Worm (Caenorhabditis elegans) whole organism, early embryonic: ENCODE results near the gene nhr-166.

Source experiments
- B0310.2 ChIP-seq: sonication (generic microtip); optimal IDR thresholded peaks from 2 replicates; lab custom pipeline; 2016; ENCODE audit warnings: mild to moderate bottlenecking, missing genetic modification characterization, missing compliant biosample characterization
- F13C5.2 ChIP-seq: sonication (generic microtip); optimal IDR thresholded peaks from 2 replicates; lab custom pipeline; 2017; ENCODE audit warnings: mild to moderate bottlenecking, missing genetic modification characterization, inconsistent platforms, missing compliant biosample characterization
- aly-1 ChIP-seq: sonication (generic microtip); optimal IDR thresholded peaks from 2 replicates; lab custom pipeline; 2016; ENCODE audit warnings: missing genetic modification characterization, missing compliant biosample characterization
- ama-1 ChIP-seq: fragments of 150-350 bp; optimal IDR thresholded peaks from 2 replicates; lab custom pipeline; 2014
- ceh-13 ChIP-seq: fragments of 200-800 bp; sonication (Bioruptor generic); optimal IDR thresholded peaks from 2 replicates; lab custom pipeline; 2018; ENCODE audit warnings: mild to moderate bottlenecking, missing genetic modification characterization, missing compliant biosample characterization
- ceh-36 ChIP-seq: sonication (generic microtip); optimal IDR thresholded peaks from 2 replicates; lab custom pipeline; 2016; ENCODE audit warnings: missing genetic modification characterization, inconsistent platforms, missing compliant biosample characterization
- ets-7 ChIP-seq: sonication (generic microtip); optimal IDR thresholded peaks from 2 replicates; lab custom pipeline; 2016; ENCODE audit warnings: missing genotype, missing genetic modification characterization, missing compliant biosample characterization
- flt-1 ChIP-seq: fragments of 200-800 bp; sonication (Bioruptor generic); IDR thresholded peaks from 2 replicates; pipeline ENCODE4 v1.3.6; 2022; ENCODE audit warnings: missing genetic modification characterization, missing compliant biosample characterization
- hmbx-1 ChIP-seq: sonication (generic microtip); optimal IDR thresholded peaks from 2 replicates; lab custom pipeline; 2016; ENCODE audit warnings: mild to moderate bottlenecking, missing genetic modification characterization, missing compliant biosample characterization
- hmg-4 ChIP-seq: fragments of 200-800 bp; sonication (Bioruptor generic); optimal IDR thresholded peaks from 2 replicates; lab custom pipeline; 2018; ENCODE audit warnings: mild to moderate bottlenecking, missing genetic modification characterization, missing compliant biosample characterization
- hnd-1 ChIP-seq: sonication (generic microtip); optimal IDR thresholded peaks from 2 replicates; lab custom pipeline; 2016; ENCODE audit warnings: missing genetic modification characterization, missing compliant biosample characterization
- pes-1 ChIP-seq: fragments of 200-800 bp; sonication (Bioruptor generic); IDR thresholded peaks from 2 replicates; pipeline ENCODE4 v1.3.6; 2022; ENCODE audit warnings: missing genetic modification reagents, missing genetic modification characterization, missing compliant biosample characterization
- scrt-1 ChIP-seq: fragments of 200-800 bp; sonication (Bioruptor generic); IDR thresholded peaks from 2 replicates; pipeline ENCODE4 v1.3.6; 2022; ENCODE audit warnings: missing genetic modification characterization, missing compliant biosample characterization
- sea-1 ChIP-seq: fragments of 200-800 bp; sonication (Bioruptor generic); conservative IDR thresholded peaks from 2 replicates; pipeline ENCODE4 v1.3.6; 2022; ENCODE audit warnings: missing genetic modification characterization, missing compliant biosample characterization
- tbx-11 ChIP-seq: fragments of 200-800 bp; sonication (Bioruptor generic); IDR thresholded peaks from 2 replicates; pipeline ENCODE4 v1.3.6; 2022; ENCODE audit warnings: missing genetic modification characterization, missing compliant biosample characterization
- tbx-37 ChIP-seq: fragments of 200-800 bp; sonication (Bioruptor generic); conservative IDR thresholded peaks from 2 replicates; pipeline ENCODE4 v1.3.6; 2022; ENCODE audit warnings: missing genetic modification reagents, missing genetic modification characterization, missing compliant biosample characterization
- tra-4 ChIP-seq: sonication (generic microtip); optimal IDR thresholded peaks from 2 replicates; lab custom pipeline; 2017; ENCODE audit warnings: missing genetic modification characterization, missing compliant biosample characterization

The nhr-166 gene

DNA sequence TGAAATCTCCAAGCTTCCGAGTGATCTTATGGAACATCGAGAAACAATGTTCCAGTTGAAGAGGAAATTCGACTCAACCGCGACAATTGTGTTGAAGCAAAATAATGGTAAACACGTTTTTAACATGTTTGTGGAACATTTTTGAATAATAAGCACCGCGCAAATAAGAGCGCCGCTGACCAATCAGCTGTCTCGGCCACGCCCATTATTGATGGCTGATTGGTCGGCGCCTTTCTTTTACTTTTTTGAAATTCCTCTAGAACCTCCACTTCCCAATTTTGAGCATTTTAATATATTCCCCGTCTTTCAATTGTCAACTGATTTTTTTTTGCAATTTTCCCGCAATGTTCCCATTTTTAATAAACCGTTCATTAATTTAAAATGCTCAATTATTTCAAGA lies 28.1 kb downstream of the nhr-166 start:
- TF ChIP-seq scrt-1 (GFP tag; lab: Robert Waterston, UW): no peak
- TF ChIP-seq F13C5.2 (tag; lab: Kevin White, UChicago): no peak
- no peak for TF ChIP-seq hmbx-1
- no peak for TF ChIP-seq ets-7
- no peak for TF ChIP-seq ceh-13 (GFP tag; lab: Kevin White, UChicago)
- no peak for TF ChIP-seq ama-1
- no peak for TF ChIP-seq ceh-36

- no peak for TF ChIP-seq ets-7
- TF ChIP-seq sea-1 (GFP tag; lab: Robert Waterston, UW): no peak
- TF ChIP-seq hmg-4: no peak
- no peak for TF ChIP-seq tra-4
Observed at ce11 chrII:3909301-3909700, 29.3 kb downstream of the nhr-166 start.

DNA sequence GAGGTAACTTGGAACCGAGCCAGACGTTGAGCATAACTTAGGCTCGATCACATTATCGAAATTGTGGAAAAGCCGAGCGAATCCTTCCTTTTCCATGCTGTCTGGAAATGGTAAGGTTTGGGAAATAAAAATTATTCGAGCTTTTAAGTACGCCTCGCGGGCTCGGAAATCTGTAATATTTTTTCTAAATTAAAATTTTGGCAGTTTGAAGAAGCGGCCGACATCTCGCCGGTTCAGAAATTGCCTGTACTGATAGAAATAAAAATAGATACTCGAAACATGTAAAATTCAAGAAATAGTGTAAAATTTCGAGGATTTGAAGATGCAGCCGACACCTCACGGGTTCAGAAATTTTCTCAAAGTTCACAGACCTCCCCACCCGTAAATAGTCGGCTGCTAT lies 30.7 kb downstream of the nhr-166 start, which contains the start of gene bcmo-2:
TSS of gene bcmo-2 (minus strand) at position 101 of the 400 bp plus-strand sequence.
- TF ChIP-seq hmg-4: no peak
- no peak for TF ChIP-seq tra-4
- TF ChIP-seq ama-1: no peak
- no peak for TF ChIP-seq sea-1 (GFP tag; lab: Robert Waterston, UW)
- no peak for TF ChIP-seq ets-7
- TF ChIP-seq hnd-1: no peak
- no peak for TF ChIP-seq aly-1 (tag; lab: Kevin White, UChicago)

ce11 chrII:3911284-3911683 lies 31.2 kb downstream of the nhr-166 start:
- TF ChIP-seq pes-1 (GFP tag; lab: Robert Waterston, UW): no peak
- no peak for TF ChIP-seq flt-1 (GFP tag; lab: Robert Waterston, UW)
- TF ChIP-seq ets-7: no peak
- no peak for TF ChIP-seq scrt-1 (GFP tag; lab: Robert Waterston, UW)
- no peak for TF ChIP-seq ama-1
- no peak for TF ChIP-seq B0310.2
- TF ChIP-seq tra-4: no peak
- TF ChIP-seq aly-1 (tag; lab: Kevin White, UChicago): no peak
- no peak for TF ChIP-seq hnd-1
- no peak for TF ChIP-seq ceh-36
- no peak for TF ChIP-seq tbx-11 (GFP tag; lab: Robert Waterston, UW)
- TF ChIP-seq sea-1 (GFP tag; lab: Robert Waterston, UW): no peak
- TF ChIP-seq tbx-37 (GFP tag; lab: Robert Waterston, UW): no peak
- TF ChIP-seq hmg-4: no peak
- TF ChIP-seq ceh-13 (GFP tag; lab: Kevin White, UChicago): no peak
- no peak for TF ChIP-seq hmbx-1
- no peak for TF ChIP-seq F13C5.2 (tag; lab: Kevin White, UChicago)

- TF ChIP-seq scrt-1 (GFP tag; lab: Robert Waterston, UW): no peak
- TF ChIP-seq ets-7: no peak
- TF ChIP-seq B0310.2: no peak
- no peak for TF ChIP-seq sea-1 (GFP tag; lab: Robert Waterston, UW)
- TF ChIP-seq ceh-36: no peak
- TF ChIP-seq tbx-11 (GFP tag; lab: Robert Waterston, UW): no peak
- TF ChIP-seq hnd-1: no peak
- no peak for TF ChIP-seq tbx-37 (GFP tag; lab: Robert Waterston, UW)
- TF ChIP-seq aly-1 (tag; lab: Kevin White, UChicago): no peak
- no peak for TF ChIP-seq pes-1 (GFP tag; lab: Robert Waterston, UW)
- no peak for TF ChIP-seq flt-1 (GFP tag; lab: Robert Waterston, UW)
- TF ChIP-seq hmbx-1: no peak
- TF ChIP-seq ceh-13 (GFP tag; lab: Kevin White, UChicago): no peak
- no peak for TF ChIP-seq ama-1
- TF ChIP-seq tra-4: no peak
- no peak for TF ChIP-seq hmg-4
Observed at ce11 chrII:3911716-3912115, 31.7 kb downstream of the nhr-166 start, which contains the start of gene F53C3.1. F53C3.1 (plus strand) TSS chrII:3912016.

- TF ChIP-seq hmg-4 (no peak), ets-7 (no peak), sea-1 (GFP tag; lab: Robert Waterston, UW) (no peak), tbx-11 (GFP tag; lab: Robert Waterston, UW) (no peak), tbx-37 (GFP tag; lab: Robert Waterston, UW) (no peak), B0310.2 (no peak), scrt-1 (GFP tag; lab: Robert Waterston, UW) (no peak), flt-1 (GFP tag; lab: Robert Waterston, UW) (no peak), aly-1 (tag; lab: Kevin White, UChicago) (no peak), tra-4 (no peak), ama-1 (no peak), hmbx-1 (no peak), ceh-13 (GFP tag; lab: Kevin White, UChicago) (no peak), ceh-36 (no peak), F13C5.2 (tag; lab: Kevin White, UChicago) (no peak), hnd-1 (no peak), pes-1 (GFP tag; lab: Robert Waterston, UW) (no peak)
Observed at ce11 chrII:3913673-3914072, 33.6 kb downstream of the nhr-166 start.

DNA sequence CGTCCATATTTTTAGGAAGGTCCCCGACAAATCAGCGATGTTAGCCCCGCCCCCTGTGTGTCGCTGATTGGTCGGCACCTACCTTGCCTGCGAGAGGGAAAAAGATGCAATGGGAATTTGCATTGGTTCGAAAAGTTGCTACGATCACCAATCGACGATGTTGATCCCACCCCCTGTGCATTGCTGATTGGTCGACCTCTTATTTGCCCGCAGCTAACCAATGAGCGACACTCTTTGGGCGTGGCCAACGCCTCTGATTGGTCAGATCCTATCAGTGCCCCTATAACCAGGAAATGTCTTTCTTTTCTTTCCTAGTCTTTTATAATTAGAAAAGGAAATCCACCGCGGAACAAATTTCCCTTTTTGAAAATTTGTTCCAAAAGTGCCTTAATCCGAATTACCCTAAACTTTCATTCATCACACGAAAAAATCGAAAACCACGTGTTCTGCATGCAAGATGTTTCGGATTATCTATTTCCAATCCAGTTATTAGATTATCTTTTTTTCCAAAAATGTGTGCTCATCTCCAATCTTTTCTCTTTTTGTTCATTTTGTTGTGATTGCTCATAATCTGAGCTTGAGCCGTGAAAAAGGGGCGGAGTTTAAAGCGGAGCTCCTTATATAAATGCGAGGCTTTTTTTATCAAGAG lies 38.1 kb downstream of the nhr-166 start:
- TF ChIP-seq tra-4 (no peak), flt-1 (GFP tag; lab: Robert Waterston, UW) (no peak), tbx-11 (GFP tag; lab: Robert Waterston, UW) (no peak), ets-7 (no peak), sea-1 (GFP tag; lab: Robert Waterston, UW) (no peak), ceh-36 (no peak), pes-1 (GFP tag; lab: Robert Waterston, UW) (no peak), scrt-1 (GFP tag; lab: Robert Waterston, UW) (no peak), ama-1 (no peak), tbx-37 (GFP tag; lab: Robert Waterston, UW) (no peak), hnd-1 (no peak), B0310.2 (no peak), hmbx-1 (no peak), hmg-4 (no peak), aly-1 (tag; lab: Kevin White, UChicago) (no peak)

ce11 chrII:3920611-3921010 lies 40.6 kb downstream of the nhr-166 start:
- TF ChIP-seq B0310.2: no peak
- no peak for TF ChIP-seq ceh-13 (GFP tag; lab: Kevin White, UChicago)
- 0 out of 2 replicates have a peak, but pooled peaks have one; percentile 8 for TF ChIP-seq pes-1 (GFP tag; lab: Robert Waterston, UW)
